Worm (Caenorhabditis elegans) whole organism, L4 larva: ENCODE results near the gene sri-38.
"Not testable (repeated sequence)": the region's sequence is repeated elsewhere in the genome, so short reads cannot be mapped to it uniquely, and the experiment has no call there.

ENCODE experiments used
- F37D6.2 ChIP-seq: sonication (generic microtip); optimal IDR thresholded peaks from 2 replicates; lab custom pipeline; 2016; ENCODE audit warnings: mild to moderate bottlenecking, missing genetic modification characterization, missing compliant biosample characterization
- F49E8.2 ChIP-seq: sonication (generic microtip); optimal IDR thresholded peaks from 2 replicates; lab custom pipeline; 2016; ENCODE audit warnings: missing compliant biosample characterization, mild to moderate bottlenecking, missing genetic modification characterization, borderline replicate concordance
- R02D3.7 ChIP-seq: fragments of 150-350 bp; sonication (generic microtip); optimal IDR thresholded peaks from 3 replicates; lab custom pipeline; 2014; ENCODE audit warnings: missing biosample characterization, missing genetic modification characterization
- Y48G9A.11 ChIP-seq: fragments of 200-800 bp; sonication (Bioruptor generic); IDR thresholded peaks from 2 replicates; pipeline ENCODE4 v1.3.6; 2022; ENCODE audit warnings: missing genetic modification reagents, missing genetic modification characterization, missing compliant biosample characterization
- aha-1 ChIP-seq: fragments of 150-350 bp; peaks from one replicate; lab custom pipeline; 2014; ENCODE audit warnings: missing biosample characterization, missing genetic modification characterization
- attf-4 ChIP-seq: sonication (generic microtip); optimal IDR thresholded peaks from 3 replicates; lab custom pipeline; 2017; ENCODE audit warnings: missing biosample characterization, missing genetic modification characterization
- ceh-28 ChIP-seq: fragments of 150-350 bp; optimal IDR thresholded peaks from 2 replicates; lab custom pipeline; 2014; ENCODE audit warnings: missing biosample characterization, missing genetic modification reagents, missing genetic modification characterization
- ceh-62 ChIP-seq: sonication (generic microtip); optimal IDR thresholded peaks from 2 replicates; lab custom pipeline; 2017; ENCODE audit warnings: missing biosample characterization, missing genetic modification characterization
- daf-12 ChIP-seq: fragments of 150-350 bp; optimal IDR thresholded peaks from 2 replicates; lab custom pipeline; 2014; ENCODE audit warnings: missing biosample characterization, missing genetic modification reagents, missing genetic modification characterization
- daf-19 ChIP-seq: fragments of 200-800 bp; sonication (Bioruptor generic); conservative IDR thresholded peaks from 2 replicates; pipeline ENCODE4 v1.3.6; 2022; ENCODE audit warnings: missing genetic modification characterization, missing compliant biosample characterization
- egl-43 ChIP-seq: fragments of 200-800 bp; sonication (Bioruptor generic); IDR thresholded peaks from 2 replicates; pipeline ENCODE4 v1.3.6; 2022; ENCODE audit warnings: missing genetic modification reagents, missing genetic modification characterization, missing compliant biosample characterization
- jun-1 ChIP-seq: fragments of 150-350 bp; optimal IDR thresholded peaks from 2 replicates; lab custom pipeline; 2014; ENCODE audit warnings: missing biosample characterization, missing genetic modification reagents, missing genetic modification characterization
- lin-39 ChIP-seq: fragments of 150-350 bp; optimal IDR thresholded peaks from 2 replicates; lab custom pipeline; 2014; ENCODE audit warnings: missing biosample characterization, missing genetic modification reagents, missing genetic modification characterization
- madf-5 ChIP-seq, 2 experiments: fragments of 200-800 bp; sonication (Bioruptor generic); IDR thresholded peaks; 2 replicates each; pipeline ENCODE4 v1.3.6; 2022; ENCODE audit warnings: missing compliant biosample characterization in 2 of 2, missing genetic modification characterization in 2 of 2
- madf-9 ChIP-seq: fragments of 200-800 bp; sonication (Bioruptor generic); conservative IDR thresholded peaks from 2 replicates; pipeline ENCODE4 v1.3.6; 2022; ENCODE audit warnings: missing genetic modification reagents, missing genetic modification characterization, missing compliant biosample characterization
- mxl-2 ChIP-seq: fragments of 200-800 bp; sonication (Bioruptor generic); conservative IDR thresholded peaks from 2 replicates; pipeline ENCODE4 v1.3.6; 2022; ENCODE audit warnings: missing genetic modification reagents, missing genetic modification characterization, missing compliant biosample characterization
- nhr-10 ChIP-seq: fragments of 150-350 bp; optimal IDR thresholded peaks from 2 replicates; lab custom pipeline; 2014; ENCODE audit warnings: missing biosample characterization, missing genetic modification characterization
- nhr-41 ChIP-seq: fragments of 200-800 bp; sonication (Bioruptor generic); IDR thresholded peaks from 2 replicates; pipeline ENCODE4 v1.3.6; 2022; ENCODE audit warnings: missing genetic modification reagents, missing genetic modification characterization, missing compliant biosample characterization
- nhr-42 ChIP-seq: fragments of 200-800 bp; sonication (Bioruptor generic); IDR thresholded peaks from 2 replicates; pipeline ENCODE4 v1.3.6; 2022; ENCODE audit warnings: missing genetic modification characterization, missing compliant biosample characterization
- nhr-76 ChIP-seq: fragments of 150-350 bp; optimal IDR thresholded peaks from 2 replicates; lab custom pipeline; 2014; ENCODE audit warnings: missing biosample characterization, missing genetic modification characterization
- pha-4 ChIP-seq, 2 experiments: fragments of 150-350 bp in 1 of 2; fragments of 200-800 bp in 1 of 2; sonication (Bioruptor generic) in 1 of 2; IDR thresholded peaks in 1 of 2; optimal IDR thresholded peaks in 1 of 2; 2 replicates each; pipeline versions ENCODE4 v1.3.6 to Lab custom; 2014 to 2022; ENCODE audit warnings: missing genetic modification characterization in 2 of 2, missing genetic modification reagents in 2 of 2, missing biosample characterization in 1 of 2, missing compliant biosample characterization in 1 of 2
- pqm-1 ChIP-seq: sonication (generic microtip); optimal IDR thresholded peaks from 2 replicates; lab custom pipeline; 2017; ENCODE audit warnings: missing biosample characterization, missing genetic modification characterization
- rbr-2 ChIP-seq: sonication (generic microtip); optimal IDR thresholded peaks from 2 replicates; lab custom pipeline; 2016; ENCODE audit warnings: missing genotype, missing genetic modification characterization, missing compliant biosample characterization
- snpc-1.2 ChIP-seq: fragments of 200-800 bp; sonication (Bioruptor generic); IDR thresholded peaks from 2 replicates; pipeline ENCODE4 v1.3.6; 2022; ENCODE audit warnings: missing genetic modification reagents, missing genetic modification characterization, missing compliant biosample characterization
- tra-1 ChIP-seq: fragments of 200-800 bp; sonication (Bioruptor generic); IDR thresholded peaks from 2 replicates; pipeline ENCODE4 v1.3.6; 2022; ENCODE audit warnings: missing genetic modification reagents, missing genetic modification characterization, missing compliant biosample characterization
- unc-130 ChIP-seq: sonication (generic microtip); optimal IDR thresholded peaks from 2 replicates; lab custom pipeline; 2016; ENCODE audit warnings: missing genetic modification reagents, missing genetic modification characterization, missing compliant biosample characterization
- unc-62 ChIP-seq, 3 experiments: fragments of 150-350 bp in 1 of 3; sonication (generic microtip); optimal IDR thresholded peaks in 2 of 3; peaks in 1 of 3; 1 replicate in 1 of 3; 2 replicates in 2 of 3; lab custom pipeline; 2014 to 2017; ENCODE audit warnings: missing biosample characterization in 3 of 3, missing genetic modification characterization in 3 of 3, missing genetic modification reagents in 3 of 3, missing genotype in 1 of 3
- ztf-7 ChIP-seq: fragments of 150-350 bp; optimal IDR thresholded peaks from 2 replicates; lab custom pipeline; 2014; ENCODE audit warnings: missing biosample characterization, missing genetic modification characterization

The sri-38 gene

DNA sequence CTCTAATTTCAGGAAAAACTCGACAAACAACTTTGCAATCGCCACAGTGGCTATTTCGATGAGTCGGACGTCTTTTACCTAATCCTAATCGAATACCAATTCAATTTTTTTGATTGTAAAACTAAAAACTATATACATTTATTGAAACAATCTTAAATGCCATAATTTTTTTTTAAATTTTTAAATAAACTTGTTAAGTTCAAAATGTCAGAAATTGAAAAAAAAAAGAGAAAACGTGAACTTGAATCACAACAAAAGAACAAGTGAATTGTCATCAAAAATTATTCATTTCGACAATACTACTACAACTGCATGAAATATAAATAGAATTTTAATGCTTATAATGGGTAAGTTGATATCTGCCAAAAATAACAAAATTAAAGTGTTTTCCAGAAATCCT, 1.6 kb downstream of the sri-38 start, which contains the start of gene D2062.13:
Gene D2062.13 (plus strand): TSS at position 301 of the 400 bp plus-strand sequence.
- TF ChIP-seq mxl-2 (GFP tag; lab: Robert Waterston, UW); jun-1 (tag; lab: Kevin White, UChicago); pqm-1 (tag; lab: Kevin White, UChicago): not testable (repeated sequence)

DNA sequence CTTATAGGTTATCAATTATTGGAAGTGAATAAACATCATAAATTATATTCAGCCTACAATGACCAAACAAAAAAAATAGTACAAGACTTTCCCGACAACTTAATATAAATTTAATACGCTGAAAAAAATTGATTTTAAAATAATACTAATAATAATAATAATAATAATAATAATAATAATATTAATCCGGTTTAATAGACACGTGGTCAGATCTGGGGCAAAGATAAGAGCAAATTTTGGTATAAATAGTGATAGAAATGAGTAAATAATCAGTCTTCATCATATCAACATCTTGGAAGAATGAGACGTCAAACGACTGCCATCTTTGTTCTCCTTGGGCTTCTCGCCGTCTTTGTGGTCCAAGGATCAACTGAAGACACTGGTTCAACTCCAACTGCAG, 6.0 kb downstream of the sri-38 start, which contains the start of gene msrp-5:
Gene msrp-5 (plus strand): TSS at position 301 of the 400 bp plus-strand sequence.
- TF ChIP-seq nhr-41 (GFP tag; lab: Robert Waterston, UW); unc-130 (GFP tag; lab: Kevin White, UChicago); attf-4 (tag; lab: Kevin White, UChicago): not testable (repeated sequence)

DNA sequence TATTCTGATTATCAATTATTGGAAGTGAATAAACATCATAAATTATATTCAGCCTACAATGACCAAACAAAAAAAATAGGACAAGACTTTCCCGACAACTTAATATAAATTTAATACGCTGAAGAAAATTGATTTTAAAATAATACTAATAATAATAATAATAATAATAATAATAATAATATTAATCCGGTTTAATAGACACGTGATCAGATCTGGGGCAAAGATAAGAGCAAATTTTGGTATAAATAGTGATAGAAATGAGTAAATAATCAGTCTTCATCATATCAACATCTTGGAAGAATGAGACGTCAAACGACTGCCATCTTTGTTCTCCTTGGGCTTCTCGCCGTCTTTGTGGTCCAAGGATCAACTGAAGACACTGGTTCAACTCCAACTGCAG, 8.5 kb downstream of the sri-38 start, which contains the start of gene msrp-6:
Gene msrp-6 (plus strand): TSS at position 301 of the 400 bp plus-strand sequence.
- peak; percentile 25 for TF ChIP-seq aha-1 (tag; lab: Kevin White, UChicago)
- TF ChIP-seq unc-62 (GFP tag; optimal IDR thresholded peaks at IDR 0.05 in 1 of 2; lab: Kevin White, UChicago): peak in 1 of 2 experiments; percentile 28
- TF ChIP-seq unc-62 (tag; optimal IDR thresholded peaks at IDR 0.05; lab: Kevin White, UChicago): not testable (repeated sequence)
- TF ChIP-seq, all 104 proteins: peak for 2; not testable (repeated sequence) for 102

DNA sequence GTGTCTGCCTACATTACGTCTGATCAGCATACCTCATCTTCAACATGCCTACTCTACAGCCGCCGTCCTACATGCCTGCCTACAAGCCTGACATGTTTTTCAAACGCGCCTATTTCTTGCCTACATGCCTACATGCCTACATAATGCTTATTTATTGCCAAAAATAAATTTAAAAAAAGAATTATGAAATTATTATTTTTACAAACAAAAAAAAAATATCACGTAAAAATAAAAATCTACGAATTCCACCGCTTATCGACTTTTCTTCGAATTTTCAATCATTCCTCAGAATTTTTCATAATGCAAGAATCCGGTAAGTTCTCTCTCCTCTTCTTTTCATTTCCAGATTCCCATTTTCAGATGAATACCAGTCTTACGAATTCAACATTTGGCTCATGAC, 11.8 kb downstream of the sri-38 start, which contains the start of gene D2062.5:
Gene D2062.5 (plus strand): TSS at position 301 of the 400 bp plus-strand sequence.
- no peak for TF ChIP-seq ceh-28 (tag; lab: Kevin White, UChicago)
- no peak for TF ChIP-seq F49E8.2 (tag; lab: Kevin White, UChicago)
- no peak for TF ChIP-seq F37D6.2
- no peak for TF ChIP-seq ceh-62
- TF ChIP-seq nhr-42 (GFP tag; lab: Robert Waterston, UW): no peak
- no peak for TF ChIP-seq nhr-76 (tag; lab: Kevin White, UChicago)
- TF ChIP-seq pha-4 (GFP tag; IDR thresholded peaks at IDR 0.05; lab: Robert Waterston, UW): no peak
- no peak for TF ChIP-seq pha-4 (tag; optimal IDR thresholded peaks at IDR 0.05; lab: Kevin White, UChicago)
- no peak for TF ChIP-seq lin-39 (tag; lab: Kevin White, UChicago)
- no peak for TF ChIP-seq daf-12
- no peak for TF ChIP-seq Y48G9A.11 (GFP tag; lab: Robert Waterston, UW)
- no peak for TF ChIP-seq R02D3.7 (tag; lab: Kevin White, UChicago)

DNA sequence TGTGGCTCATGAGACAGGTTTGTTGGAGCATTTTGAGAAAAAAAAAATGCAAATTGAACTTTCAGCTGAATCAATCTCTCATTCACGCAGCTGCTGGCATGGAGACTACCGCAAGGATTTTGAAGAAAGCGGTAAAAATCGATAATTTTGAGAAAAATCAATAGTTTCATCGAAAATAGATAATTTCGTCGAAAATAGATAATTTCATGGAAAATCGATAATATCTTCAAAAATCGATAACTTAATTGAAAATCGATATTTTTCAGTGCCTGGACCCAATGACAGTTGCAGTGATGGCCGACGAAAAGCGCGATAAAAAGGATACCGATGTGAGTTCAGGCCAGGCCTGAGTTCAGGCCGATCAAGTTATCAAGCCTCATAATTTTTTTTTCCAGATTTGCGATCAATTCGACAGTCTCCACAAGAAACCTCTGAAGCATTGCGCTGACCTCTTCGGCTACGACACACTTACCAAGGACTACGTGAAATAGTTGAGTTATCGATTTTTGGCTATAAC, 12.3 kb downstream of the sri-38 start, which contains the start of gene D2062.4:
Gene D2062.4 (plus strand): TSS at position 467 of the 517 bp plus-strand sequence.
- TF ChIP-seq ceh-28 (tag; lab: Kevin White, UChicago): peak; percentile 61
- TF ChIP-seq, all 104 proteins: peak for 1; not testable (repeated sequence) for 103

ce11 chrII:2624792-2625191, 14.1 kb downstream of the sri-38 start, which contains the start of gene lgc-28:
lgc-28 (plus strand) TSS chrII:2625092.
- no peak for TF ChIP-seq madf-5 (GFP tag; IDR thresholded peaks at IDR 0.05; lab: Robert Waterston, UW)
- no peak for TF ChIP-seq egl-43 (GFP tag; lab: Robert Waterston, UW)
- TF ChIP-seq nhr-10 (tag; lab: Kevin White, UChicago): no peak
- TF ChIP-seq tra-1: no peak
- no peak for TF ChIP-seq ztf-7 (tag; lab: Kevin White, UChicago)
- TF ChIP-seq madf-9 (GFP tag; lab: Robert Waterston, UW): no peak
- TF ChIP-seq snpc-1.2 (GFP tag; lab: Robert Waterston, UW): no peak
- TF ChIP-seq rbr-2 (tag; lab: Kevin White, UChicago): no peak
- no peak for TF ChIP-seq daf-19 (GFP tag; lab: Robert Waterston, UW)
